Fruit fly (Drosophila melanogaster): ENCODE measurements around the gene CG17544.
A peak's percentile ranks its signal among the peaks of the same experiment; 100 is the strongest.

The CG17544 gene

dm6 chr2L:19439598-19440230 lies 41.4 kb upstream of the CG17544 start (continued):
- peak; percentile 63 for TF ChIP-seq ab (GFP tag; optimal IDR thresholded peaks at IDR 0.05)
- TF ChIP-seq CG2712 (tag; optimal IDR thresholded peaks at IDR 0.05): peak; percentile 75
- TF ChIP-seq CG5245 (GFP tag; optimal IDR thresholded peaks at IDR 0.05): peak; percentile 72
- TF ChIP-seq CG4820 (GFP tag; optimal IDR thresholded peaks at IDR 0.05): peak; percentile 58
- peak; percentile 48 for TF ChIP-seq CG3163 (GFP tag; optimal IDR thresholded peaks at IDR 0.05)
- peak; percentile 77 for TF ChIP-seq ttk (GFP tag; IDR thresholded peaks at IDR 0.05)
- TF ChIP-seq CG10274 (GFP tag; optimal IDR thresholded peaks at IDR 0.05): peak; percentile 26
- TF ChIP-seq NFAT (GFP tag; IDR thresholded peaks at IDR 0.05): peak; percentile 48; the same call in 1 of the 2 replicates
- peak; percentile 82 for TF ChIP-seq CG17359 (tag; optimal IDR thresholded peaks at IDR 0.05)
- TF ChIP-seq tin (GFP tag; optimal IDR thresholded peaks at IDR 0.05): peak; percentile 50
- peak; percentile 31 for TF ChIP-seq shn (GFP tag; optimal IDR thresholded peaks at IDR 0.05)
- TF ChIP-seq mirr (GFP tag; optimal IDR thresholded peaks at IDR 0.05): peak; percentile 78
- TF ChIP-seq fru (optimal IDR thresholded peaks at IDR 0.05): no peak
- TF ChIP-seq sisA (GFP tag; IDR thresholded peaks at IDR 0.05): peak; percentile 73
- peak; percentile 67 for TF ChIP-seq Fer3 (tag; optimal IDR thresholded peaks at IDR 0.05)
- peak; percentile 43; the same call in 2 of the 3 replicates for TF ChIP-seq B-H1 (GFP tag; IDR thresholded peaks at IDR 0.05)
- TF ChIP-seq HmgD (GFP tag; optimal IDR thresholded peaks at IDR 0.05): no peak
- TF ChIP-seq Bteb2 (GFP tag; optimal IDR thresholded peaks at IDR 0.05): peak; percentile 50
- TF ChIP-seq CG5953 (GFP tag; IDR thresholded peaks at IDR 0.05): 0 out of 2 replicates have a peak, but pooled peaks have one; percentile 45
- TF ChIP-seq chm (GFP tag; IDR thresholded peaks at IDR 0.05): peak; percentile 84
- no peak for TF ChIP-seq Fer2 (tag; optimal IDR thresholded peaks at IDR 0.05)
- TF ChIP-seq Tbp (GFP tag; optimal IDR thresholded peaks at IDR 0.05): no peak
- peak; percentile 81 for TF ChIP-seq PHDP (tag; optimal IDR thresholded peaks at IDR 0.05)
- TF ChIP-seq Hmx (GFP tag; optimal IDR thresholded peaks at IDR 0.05): no peak
- peak; percentile 53; the same call in 1 of the 2 replicates for TF ChIP-seq CG4404 (GFP tag; IDR thresholded peaks at IDR 0.05)
- TF ChIP-seq CG18764 (GFP tag; optimal IDR thresholded peaks at IDR 0.05): peak; percentile 22
- TF ChIP-seq ci (GFP tag; IDR thresholded peaks at IDR 0.05): peak; percentile 97
- no peak for TF ChIP-seq CG4360 (GFP tag; IDR thresholded peaks at IDR 0.05)
- TF ChIP-seq CG4617 (GFP tag; optimal IDR thresholded peaks at IDR 0.05; ENCODE audit: borderline replicate concordance): no peak
- peak; percentile 81 for TF ChIP-seq CG43689 (GFP tag; IDR thresholded peaks at IDR 0.05)
- TF ChIP-seq BtbVII (GFP tag; optimal IDR thresholded peaks at IDR 0.05): peak; percentile 46
- TF ChIP-seq slbo (GFP tag; IDR thresholded peaks at IDR 0.05): peak; percentile 85
- no peak for TF ChIP-seq vnd (GFP tag; IDR thresholded peaks at IDR 0.05; ENCODE audit: partially characterized antibody)
- TF ChIP-seq schlank (tag; optimal IDR thresholded peaks at IDR 0.05): peak; percentile 84
- TF ChIP-seq nau (GFP tag; optimal IDR thresholded peaks at IDR 0.05): peak; percentile 57
- TF ChIP-seq her (GFP tag; optimal IDR thresholded peaks at IDR 0.05): peak; percentile 88
- peak; percentile 41 for TF ChIP-seq disco-r (GFP tag; optimal IDR thresholded peaks at IDR 0.05)
- peak; percentile 29 for TF ChIP-seq CG6683 (GFP tag; optimal IDR thresholded peaks at IDR 0.05)
- peak; percentile 75 for TF ChIP-seq HHEX (GFP tag; optimal IDR thresholded peaks at IDR 0.05)
- peak; percentile 77 for TF ChIP-seq stc (GFP tag; IDR thresholded peaks at IDR 0.05)
- peak; percentile 85 for TF ChIP-seq vvl (GFP tag; IDR thresholded peaks at IDR 0.05)
- peak; percentile 86 for TF ChIP-seq Oli (tag; optimal IDR thresholded peaks at IDR 0.05)
- peak; percentile 7 for TF ChIP-seq BEAF-32 (GFP tag; optimal IDR thresholded peaks at IDR 0.05)
- peak; percentile 74 for TF ChIP-seq CG6689 (GFP tag; IDR thresholded peaks at IDR 0.05)
- TF ChIP-seq CG8388 (GFP tag; optimal IDR thresholded peaks at IDR 0.05): peak; percentile 87
- TF ChIP-seq CG1024 (GFP tag; IDR thresholded peaks at IDR 0.05): peak; percentile 83
- TF ChIP-seq CG3726 (GFP tag; IDR thresholded peaks at IDR 0.05): 0 out of 3 replicates have a peak, but pooled peaks have one; percentile 60
- TF ChIP-seq Chrac-16 (GFP tag; optimal IDR thresholded peaks at IDR 0.05): peak; percentile 60
- peak; percentile 41; the same call in 2 of the 3 replicates for TF ChIP-seq zfh1 (GFP tag; IDR thresholded peaks at IDR 0.05)
- TF ChIP-seq Taf1 (GFP tag; IDR thresholded peaks at IDR 0.05): peak; percentile 30; the same call in 1 of the 2 replicates
- TF ChIP-seq Scr (GFP tag; IDR thresholded peaks at IDR 0.05; ENCODE audit: partially characterized antibody): 0 out of 2 replicates have a peak, but pooled peaks have one; percentile 24
